Worm (Caenorhabditis elegans) whole organism, L4 larva: ENCODE data around the gene T11F9.7.
A peak's percentile ranks its signal among the peaks of the same experiment; 100 is the strongest.

Experiments
- D1046.2 ChIP-seq: fragments of 200-800 bp; sonication (Bioruptor generic); IDR thresholded peaks from 2 replicates; pipeline ENCODE4 v1.3.6; 2022; ENCODE audit warnings: missing genetic modification characterization, missing compliant biosample characterization
- F26F4.8 ChIP-seq: fragments of 200-800 bp; sonication (Bioruptor generic); conservative IDR thresholded peaks from 2 replicates; pipeline ENCODE4 v1.3.6; 2022; ENCODE audit warnings: missing genetic modification characterization, missing compliant biosample characterization
- Y48G9A.11 ChIP-seq: fragments of 200-800 bp; sonication (Bioruptor generic); IDR thresholded peaks from 2 replicates; pipeline ENCODE4 v1.3.6; 2022; ENCODE audit warnings: missing genetic modification reagents, missing genetic modification characterization, missing compliant biosample characterization
- ama-1 ChIP-seq: fragments of 150-350 bp; optimal IDR thresholded peaks from 2 replicates; lab custom pipeline; 2014; ENCODE audit warnings: inconsistent platforms, mixed read lengths
- arid-1 ChIP-seq: fragments of 200-800 bp; sonication (Bioruptor generic); conservative IDR thresholded peaks from 2 replicates; pipeline ENCODE4 v1.3.6; 2022; ENCODE audit warnings: missing genetic modification reagents, missing genetic modification characterization, missing compliant biosample characterization
- ceh-32 ChIP-seq: sonication (generic microtip); optimal IDR thresholded peaks from 2 replicates; lab custom pipeline; 2016; ENCODE audit warnings: mild to moderate bottlenecking, missing genetic modification characterization, missing compliant biosample characterization; ENCODE audit not compliant: poor library complexity
- ces-1 ChIP-seq: fragments of 150-350 bp; sonication (generic microtip); optimal IDR thresholded peaks from 4 replicates; lab custom pipeline; 2014; ENCODE audit warnings: missing biosample characterization, missing genetic modification reagents, missing genetic modification characterization
- daf-12 ChIP-seq: fragments of 150-350 bp; optimal IDR thresholded peaks from 2 replicates; lab custom pipeline; 2014; ENCODE audit warnings: missing biosample characterization, missing genetic modification reagents, missing genetic modification characterization
- daf-16 ChIP-seq, 3 experiments: sonication (generic microtip); optimal IDR thresholded peaks; 2 replicates each; lab custom pipeline; 2016 to 2017; ENCODE audit warnings: missing genetic modification characterization in 3 of 3, missing genetic modification reagents in 3 of 3, mild to moderate bottlenecking in 2 of 3, missing compliant biosample characterization in 2 of 3, missing biosample characterization in 1 of 3, moderate library complexity in 1 of 3
- daf-8 ChIP-seq: fragments of 200-800 bp; sonication (Bioruptor generic); IDR thresholded peaks from 2 replicates; pipeline ENCODE4 v1.3.6; 2022; ENCODE audit warnings: missing genetic modification characterization, missing compliant biosample characterization
- dmd-9 ChIP-seq: fragments of 200-800 bp; sonication (Bioruptor generic); IDR thresholded peaks from 2 replicates; pipeline ENCODE4 v1.3.6; 2022; ENCODE audit warnings: missing genetic modification reagents, missing genetic modification characterization, missing compliant biosample characterization
- egl-27 ChIP-seq: sonication (generic microtip); optimal IDR thresholded peaks from 3 replicates; lab custom pipeline; 2017; ENCODE audit warnings: missing biosample characterization, missing genetic modification reagents, missing genetic modification characterization
- fos-1 ChIP-seq: fragments of 150-350 bp; optimal IDR thresholded peaks from 2 replicates; lab custom pipeline; 2014; ENCODE audit warnings: missing biosample characterization, missing genetic modification characterization
- hif-1 ChIP-seq, 2 experiments: sonication (generic microtip); optimal IDR thresholded peaks; 2 replicates each; lab custom pipeline; 2016 to 2017; ENCODE audit warnings: missing compliant biosample characterization in 2 of 2, missing genetic modification characterization in 2 of 2, missing genetic modification reagents in 2 of 2, missing genotype in 2 of 2, mild to moderate bottlenecking in 1 of 2
- hmg-1.1 ChIP-seq: fragments of 200-800 bp; sonication (Bioruptor generic); IDR thresholded peaks from 2 replicates; pipeline ENCODE4 v1.3.6; 2022; ENCODE audit warnings: missing genetic modification reagents, missing genetic modification characterization, missing compliant biosample characterization
- jun-1 ChIP-seq: fragments of 150-350 bp; optimal IDR thresholded peaks from 2 replicates; lab custom pipeline; 2014; ENCODE audit warnings: missing biosample characterization, missing genetic modification reagents, missing genetic modification characterization
- lim-7 ChIP-seq: fragments of 200-800 bp; sonication (Bioruptor generic); IDR thresholded peaks from 2 replicates; pipeline ENCODE4 v1.3.6; 2022; ENCODE audit warnings: missing genetic modification characterization, missing compliant biosample characterization
- lin-13 ChIP-seq: fragments of 150-350 bp; optimal IDR thresholded peaks from 2 replicates; lab custom pipeline; 2014; ENCODE audit warnings: missing biosample characterization, missing genetic modification reagents, missing genetic modification characterization
- lin-15B ChIP-seq: fragments of 150-350 bp; sonication (generic microtip); optimal IDR thresholded peaks from 3 replicates; lab custom pipeline; 2014; ENCODE audit warnings: missing biosample characterization, missing genetic modification characterization
- lin-29 ChIP-seq: fragments of 200-800 bp; sonication (Bioruptor generic); IDR thresholded peaks from 2 replicates; pipeline ENCODE4 v1.3.6; 2022; ENCODE audit warnings: missing genetic modification reagents, missing genetic modification characterization, missing compliant biosample characterization
- mes-2 ChIP-seq: sonication (generic microtip); optimal IDR thresholded peaks from 2 replicates; lab custom pipeline; 2016; ENCODE audit warnings: missing genotype, mild to moderate bottlenecking, missing genetic modification characterization, missing compliant biosample characterization; ENCODE audit not compliant: poor library complexity, severe bottlenecking
- mxl-3 ChIP-seq: fragments of 200-800 bp; sonication (Bioruptor generic); optimal IDR thresholded peaks from 2 replicates; lab custom pipeline; 2018; ENCODE audit warnings: mild to moderate bottlenecking, missing genetic modification characterization, missing compliant biosample characterization
- nhr-10 ChIP-seq: fragments of 150-350 bp; optimal IDR thresholded peaks from 2 replicates; lab custom pipeline; 2014; ENCODE audit warnings: missing biosample characterization, missing genetic modification characterization
- nhr-111 ChIP-seq: fragments of 200-800 bp; sonication (Bioruptor generic); optimal IDR thresholded peaks from 2 replicates; lab custom pipeline; 2018; ENCODE audit warnings: mild to moderate bottlenecking, missing genetic modification characterization, missing compliant biosample characterization
- nhr-237 ChIP-seq: sonication (generic microtip); optimal IDR thresholded peaks from 2 replicates; lab custom pipeline; 2017; ENCODE audit warnings: missing biosample characterization, missing genetic modification characterization
- nhr-28 ChIP-seq: fragments of 150-350 bp; optimal IDR thresholded peaks from 2 replicates; lab custom pipeline; 2014; ENCODE audit warnings: missing biosample characterization, missing genetic modification characterization
- nhr-41 ChIP-seq: fragments of 200-800 bp; sonication (Bioruptor generic); IDR thresholded peaks from 2 replicates; pipeline ENCODE4 v1.3.6; 2022; ENCODE audit warnings: missing genetic modification reagents, missing genetic modification characterization, missing compliant biosample characterization
- pqm-1 ChIP-seq: sonication (generic microtip); optimal IDR thresholded peaks from 2 replicates; lab custom pipeline; 2017; ENCODE audit warnings: missing biosample characterization, missing genetic modification characterization
- set-16 ChIP-seq: fragments of 200-800 bp; sonication (Bioruptor generic); IDR thresholded peaks from 2 replicates; pipeline ENCODE4 v1.3.6; 2022; ENCODE audit warnings: missing genetic modification reagents, missing genetic modification characterization, missing compliant biosample characterization
- snpc-4 ChIP-seq: fragments of 150-350 bp; optimal IDR thresholded peaks from 2 replicates; lab custom pipeline; 2014; ENCODE audit warnings: missing biosample characterization, missing genetic modification characterization
- tag-97 ChIP-seq: fragments of 200-800 bp; sonication (Bioruptor generic); IDR thresholded peaks from 2 replicates; pipeline ENCODE4 v1.3.6; 2022; ENCODE audit warnings: missing genetic modification characterization, missing compliant biosample characterization
- unc-62 ChIP-seq, 3 experiments: fragments of 150-350 bp in 1 of 3; sonication (generic microtip); optimal IDR thresholded peaks in 2 of 3; peaks in 1 of 3; 1 replicate in 1 of 3; 2 replicates in 2 of 3; lab custom pipeline; 2014 to 2017; ENCODE audit warnings: missing biosample characterization in 3 of 3, missing genetic modification characterization in 3 of 3, missing genetic modification reagents in 3 of 3, missing genotype in 1 of 3
- vab-7 ChIP-seq: fragments of 200-800 bp; sonication (Bioruptor generic); IDR thresholded peaks from 2 replicates; pipeline ENCODE4 v1.3.6; 2022; ENCODE audit warnings: missing genetic modification reagents, missing genetic modification characterization, missing compliant biosample characterization
- zip-11 ChIP-seq: fragments of 200-800 bp; sonication (Bioruptor generic); IDR thresholded peaks from 2 replicates; pipeline ENCODE4 v1.3.6; 2022; ENCODE audit warnings: missing genetic modification characterization, missing compliant biosample characterization

T11F9.7 gene

DNA sequence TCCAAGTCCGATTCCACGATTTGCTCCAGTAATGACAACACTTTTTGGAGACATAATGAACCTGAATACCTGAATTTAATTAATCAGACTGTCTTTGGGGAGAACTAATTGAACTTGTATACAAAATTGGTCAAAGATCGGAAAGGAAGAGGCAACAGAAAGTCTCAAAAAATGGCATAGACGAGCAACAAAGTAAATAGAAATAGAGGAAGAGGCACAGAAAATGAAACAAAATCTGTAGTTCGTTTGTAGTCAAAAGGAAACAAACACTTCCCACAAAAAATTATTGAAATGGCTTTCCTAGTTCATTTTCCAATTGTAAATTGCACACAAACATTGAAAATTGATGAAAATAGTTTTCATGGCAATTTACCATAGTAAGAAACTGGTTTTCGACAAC lies 38.9 kb downstream of the T11F9.7 start, which contains the start of gene C55A6.6:
Gene C55A6.6, minus strand, starts transcription at position 61 of the 400 bp plus-strand sequence.
- TF ChIP-seq mxl-3 (GFP tag; lab: Kevin White, UChicago) (no peak), nhr-28 (tag; lab: Kevin White, UChicago) (peak; percentile 81), lin-29 (GFP tag; lab: Robert Waterston, UW) (no peak), pqm-1 (tag; lab: Kevin White, UChicago) (peak; percentile 4), F26F4.8 (GFP tag; lab: Robert Waterston, UW) (no peak), daf-16 (GFP tag; optimal IDR thresholded peaks at IDR 0.05; lab: Kevin White, UChicago) (no peak), daf-16 (tag; optimal IDR thresholded peaks at IDR 0.05; lab: Kevin White, UChicago) (peak; percentile 15)

ce11 chrV:11515145-11515544 lies 39.4 kb downstream of the T11F9.7 start:
- TF ChIP-seq unc-62 (GFP tag; optimal IDR thresholded peaks at IDR 0.05 in 1 of 2; lab: Kevin White, UChicago) (peak in 1 of 2 experiments; percentile 98), unc-62 (tag; optimal IDR thresholded peaks at IDR 0.05; lab: Kevin White, UChicago) (no peak), zip-11 (GFP tag; lab: Robert Waterston, UW) (no peak)

ce11 chrV:11516141-11516591 lies 40.4 kb downstream of the T11F9.7 start, which contains the start of gene sdz-8:
Gene sdz-8 (minus strand): TSS chrV:11516191.
- no peak for TF ChIP-seq zip-11 (GFP tag; lab: Robert Waterston, UW)
- no peak for TF ChIP-seq mes-2 (tag; lab: Kevin White, UChicago)
- TF ChIP-seq daf-16 (GFP tag; optimal IDR thresholded peaks at IDR 0.05; lab: Kevin White, UChicago), result no peak
- TF ChIP-seq daf-16 (tag; optimal IDR thresholded peaks at IDR 0.05; lab: Kevin White, UChicago), result peak; percentile 44
- TF ChIP-seq nhr-28 (tag; lab: Kevin White, UChicago), result peak; percentile 76
- TF ChIP-seq daf-8 (GFP tag; lab: Robert Waterston, UW), result no peak

ce11 chrV:11517789-11518188 lies 42.1 kb downstream of the T11F9.7 start, which contains the start of gene C55A6.4:
Gene C55A6.4 (minus strand): TSS chrV:11517889.
- TF ChIP-seq nhr-111 (GFP tag; lab: Kevin White, UChicago) (no peak), dmd-9 (GFP tag; lab: Robert Waterston, UW) (no peak), lin-15B (tag; lab: Kevin White, UChicago) (no peak), hmg-1.1 (no peak), daf-12 (tag; lab: Kevin White, UChicago) (no peak), arid-1 (GFP tag; lab: Robert Waterston, UW) (no peak), tag-97 (GFP tag; lab: Robert Waterston, UW) (no peak), set-16 (no peak), fos-1 (tag; lab: Kevin White, UChicago) (no peak), nhr-10 (tag; lab: Kevin White, UChicago) (no peak), ama-1 (lab: Kevin White, UChicago) (no peak), D1046.2 (no peak), jun-1 (tag; lab: Kevin White, UChicago) (no peak), lim-7 (GFP tag; lab: Robert Waterston, UW) (no peak), egl-27 (tag; lab: Kevin White, UChicago) (no peak), ces-1 (GFP tag; lab: Kevin White, UChicago) (no peak), Y48G9A.11 (no peak), nhr-237 (tag; lab: Kevin White, UChicago) (no peak), hif-1 (tag; optimal IDR thresholded peaks at IDR 0.05; lab: Kevin White, UChicago) (no peak), vab-7 (GFP tag; lab: Robert Waterston, UW) (no peak)

- TF ChIP-seq snpc-4 (tag; lab: Kevin White, UChicago), result no peak
- no peak for TF ChIP-seq ceh-32 (tag; lab: Kevin White, UChicago)
- no peak for TF ChIP-seq lin-13 (GFP tag; lab: Kevin White, UChicago)
- TF ChIP-seq unc-62 (GFP tag; optimal IDR thresholded peaks at IDR 0.05 in 1 of 2; lab: Kevin White, UChicago), result peak in 1 of 2 experiments; percentile 86
- TF ChIP-seq unc-62 (tag; optimal IDR thresholded peaks at IDR 0.05; lab: Kevin White, UChicago), result no peak
- TF ChIP-seq fos-1 (tag; lab: Kevin White, UChicago), result no peak
- TF ChIP-seq daf-16 (GFP tag; optimal IDR thresholded peaks at IDR 0.05; lab: Kevin White, UChicago), result no peak
- TF ChIP-seq daf-16 (tag; optimal IDR thresholded peaks at IDR 0.05; lab: Kevin White, UChicago), result peak; percentile 29
- no peak for TF ChIP-seq nhr-41 (GFP tag; lab: Robert Waterston, UW)
Observed at ce11 chrV:11520215-11520614, 44.5 kb downstream of the T11F9.7 start, which contains the start of the genes C55A6.11 and C55A6.7. Gene C55A6.11 (plus strand): TSS chrV:11520515. Gene C55A6.7 (minus strand): TSS chrV:11520530.
